Fruit fly (Drosophila melanogaster) whole organism, wandering third instar larva: ENCODE data around the gene Ccdc114.
A peak's percentile ranks its signal among the peaks of the same experiment; 100 is the strongest.

ENCODE experiments used
- Dfd ChIP-seq: fragments of >200 bp; optimal IDR thresholded peaks from 2 replicates; lab custom pipeline; 2017; ENCODE audit warnings: missing biosample characterization, missing genetic modification characterization
- Hnf4 ChIP-seq: fragments of 200-800 bp; sonication (Bioruptor generic); optimal IDR thresholded peaks from 2 replicates; lab custom pipeline; 2016; ENCODE audit warnings: missing biosample characterization, mild to moderate bottlenecking, missing genetic modification characterization
- Hr78 ChIP-seq: fragments of >200 bp; optimal IDR thresholded peaks from 2 replicates; lab custom pipeline; 2017; ENCODE audit warnings: missing biosample characterization, missing genetic modification characterization
- Myc ChIP-seq: fragments of >200 bp; optimal IDR thresholded peaks from 2 replicates; lab custom pipeline; 2017
- OdsH ChIP-seq: fragments of 200-800 bp; sonication (Bioruptor generic); optimal IDR thresholded peaks from 2 replicates; lab custom pipeline; 2016; ENCODE audit warnings: missing biosample characterization, mild to moderate bottlenecking, missing genetic modification characterization
- br ChIP-seq: fragments of 200-800 bp; sonication (Bioruptor generic); optimal IDR thresholded peaks from 2 replicates; lab custom pipeline; 2016; ENCODE audit warnings: missing biosample characterization, missing genetic modification characterization
- jim ChIP-seq: fragments of 175-275, 200-325 bp; sonication (Bioruptor generic); optimal IDR thresholded peaks from 2 replicates; lab custom pipeline; 2016; ENCODE audit warnings: missing biosample characterization, mild to moderate bottlenecking, missing genetic modification characterization
- pan ChIP-seq: fragments of >200 bp; optimal IDR thresholded peaks from 2 replicates; lab custom pipeline; 2017
- sage ChIP-seq: fragments of 200-800 bp; sonication (Bioruptor generic); optimal IDR thresholded peaks from 2 replicates; lab custom pipeline; 2016; ENCODE audit warnings: missing biosample characterization, mild to moderate bottlenecking, missing genetic modification characterization
- usp ChIP-seq: fragments of >200 bp; optimal IDR thresholded peaks from 2 replicates; lab custom pipeline; 2017; ENCODE audit warnings: missing biosample characterization, missing genetic modification characterization

dm6 chr3R:16611240-16611639, 13.3 kb downstream of the Ccdc114 start:
- no peak for TF ChIP-seq jim (GFP tag; lab: Kevin White, UChicago)
- TF ChIP-seq pan (lab: Kevin White, UChicago), result no peak
- TF ChIP-seq Myc (lab: Kevin White, UChicago), result peak; percentile 42
- TF ChIP-seq usp, result no peak
- no peak for TF ChIP-seq Hnf4
- TF ChIP-seq OdsH (GFP tag; lab: Kevin White, UChicago), result no peak
- no peak for TF ChIP-seq br (GFP tag; lab: Kevin White, UChicago)
- TF ChIP-seq Hr78 (GFP tag; lab: Kevin White, UChicago), result no peak
- TF ChIP-seq Dfd, result no peak
- TF ChIP-seq sage, result no peak
